Worm (Caenorhabditis elegans): ENCODE results near the gene C03H5.9.

DNA sequence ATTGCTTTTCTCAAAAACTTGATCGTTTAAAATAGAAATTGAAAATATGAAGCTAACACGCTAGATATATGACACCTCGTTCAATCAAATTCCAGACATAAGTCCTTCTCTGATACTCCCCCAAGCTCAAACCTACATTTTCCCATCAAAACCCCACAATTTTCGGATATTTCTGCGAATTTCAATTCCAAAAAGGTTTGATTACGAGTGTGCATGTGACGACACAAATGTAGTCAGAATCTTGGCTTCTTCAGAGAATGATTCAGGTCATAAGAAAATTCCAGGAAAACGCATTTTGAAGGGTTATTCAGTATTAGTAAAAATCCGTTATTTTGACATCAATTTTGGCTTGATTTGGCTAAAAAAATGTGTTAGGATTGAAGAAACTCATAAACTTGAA lies 43.6 kb upstream of the C03H5.9 start:
- TF ChIP-seq sem-2 (GFP tag; optimal IDR thresholded peaks at IDR 0.05) (no peak), ztf-11 (tag; optimal IDR thresholded peaks at IDR 0.05) (no peak), hlh-1 (tag; optimal IDR thresholded peaks at IDR 0.05) (no peak), nhr-237 (tag; optimal IDR thresholded peaks at IDR 0.05) (no peak), unc-39 (tag; optimal IDR thresholded peaks at IDR 0.05) (no peak), ceh-83 (GFP tag; optimal IDR thresholded peaks at IDR 0.05) (no peak), lsy-2 (tag; optimal IDR thresholded peaks at IDR 0.05) (no peak), elt-1 (tag; optimal IDR thresholded peaks at IDR 0.05; ENCODE audit: borderline replicate concordance, insufficient read depth) (no peak)
